Fruit fly (Drosophila melanogaster) whole organism, embryonic: Measurements from ENCODE around the gene CG3348.

ENCODE experiments used
- Atf3 ChIP-seq: fragments of 200-800 bp; sonication (Bioruptor generic); optimal IDR thresholded peaks from 3 replicates; lab custom pipeline; 2016; ENCODE audit warnings: missing biosample characterization, missing genetic modification characterization
- B-H2 ChIP-seq: fragments of 200-800 bp; sonication (Bioruptor generic); optimal IDR thresholded peaks from 2 replicates; lab custom pipeline; 2018; ENCODE audit warnings: missing biosample characterization, mild to moderate bottlenecking, missing genetic modification characterization
- CG10209 ChIP-seq: fragments of 200-800 bp; sonication (Bioruptor generic); optimal IDR thresholded peaks from 3 replicates; lab custom pipeline; 2017; ENCODE audit warnings: missing biosample characterization, mild to moderate bottlenecking, missing genetic modification characterization, missing genetic modification reagents
- CG10959 ChIP-seq: fragments of 200-800 bp; sonication (Bioruptor generic); IDR thresholded peaks from 2 replicates; pipeline ENCODE4 v1.3.6; 2022; ENCODE audit warnings: missing biosample characterization, missing genetic modification characterization
- CG10979 ChIP-seq: fragments of 200-800 bp; sonication (Bioruptor generic); optimal IDR thresholded peaks from 2 replicates; lab custom pipeline; 2018; ENCODE audit warnings: missing biosample characterization, mild to moderate bottlenecking, missing genetic modification characterization, moderate library complexity
- CG12236 ChIP-seq: fragments of 200-800 bp; sonication (Bioruptor generic); optimal IDR thresholded peaks from 2 replicates; lab custom pipeline; 2016; ENCODE audit warnings: missing biosample characterization, missing genetic modification characterization
- CG12391 ChIP-seq: fragments of 200-800 bp; sonication (Bioruptor generic); optimal IDR thresholded peaks from 3 replicates; lab custom pipeline; 2018; ENCODE audit warnings: missing biosample characterization, mild to moderate bottlenecking, missing genetic modification characterization, moderate library complexity
- CG12659 ChIP-seq: fragments of 200-800 bp; sonication (Bioruptor generic); optimal IDR thresholded peaks from 3 replicates; lab custom pipeline; 2017; ENCODE audit warnings: mild to moderate bottlenecking, missing biosample characterization, missing genetic modification reagents, missing genetic modification characterization
- CG14441 ChIP-seq: fragments of 200-800 bp; sonication (Bioruptor generic); IDR thresholded peaks from 2 replicates; pipeline ENCODE4 v1.3.6; 2022; ENCODE audit warnings: missing biosample characterization, missing genetic modification characterization
- CG14710 ChIP-seq: fragments of 200-800 bp; sonication (Bioruptor generic); optimal IDR thresholded peaks from 3 replicates; lab custom pipeline; 2019; ENCODE audit warnings: missing biosample characterization, mild to moderate bottlenecking, missing genetic modification characterization, moderate library complexity
- CG14860 ChIP-seq: fragments of 200-800 bp; sonication (Bioruptor generic); IDR thresholded peaks from 3 replicates; pipeline ENCODE4 v1.3.6; 2022; ENCODE audit warnings: missing biosample characterization, missing genetic modification characterization; ENCODE audit not compliant: partially characterized antibody
- CG17829 ChIP-seq: fragments of 200-800 bp; optimal IDR thresholded peaks from 2 replicates; lab custom pipeline; 2019; ENCODE audit warnings: missing biosample characterization, mild to moderate bottlenecking, missing genetic modification characterization, moderate library complexity
- CG1792 ChIP-seq: fragments of 200-800 bp; sonication (Bioruptor generic); optimal IDR thresholded peaks from 2 replicates; lab custom pipeline; 2016; ENCODE audit warnings: missing biosample characterization, missing genetic modification characterization
- CG18619 ChIP-seq: fragments of 200-800 bp; sonication (Bioruptor generic); optimal IDR thresholded peaks from 3 replicates; lab custom pipeline; 2017; ENCODE audit warnings: missing biosample characterization, mild to moderate bottlenecking, missing genetic modification characterization
- CG4328 ChIP-seq: fragments of 200-800 bp; sonication (Bioruptor generic); optimal IDR thresholded peaks from 3 replicates; lab custom pipeline; 2017; ENCODE audit warnings: missing biosample characterization, missing genetic modification reagents, missing genetic modification characterization
- CG4404 ChIP-seq: fragments of 200-800 bp; sonication (Bioruptor generic); IDR thresholded peaks from 2 replicates; pipeline ENCODE4 v1.3.6; 2022; ENCODE audit warnings: missing biosample characterization, missing genetic modification characterization
- CG6765 ChIP-seq: fragments of 200-800 bp; sonication (Bioruptor generic); optimal IDR thresholded peaks from 3 replicates; lab custom pipeline; 2017; ENCODE audit warnings: missing biosample characterization, mild to moderate bottlenecking, missing genetic modification characterization
- CG7357 ChIP-seq: fragments of 200-800 bp; sonication (Bioruptor generic); IDR thresholded peaks from 3 replicates; pipeline ENCODE4 v1.3.6; 2022; ENCODE audit warnings: missing biosample characterization, missing genetic modification characterization
- CG8359 ChIP-seq: fragments of 200-800 bp; sonication (Bioruptor generic); optimal IDR thresholded peaks from 2 replicates; lab custom pipeline; 2017; ENCODE audit warnings: missing biosample characterization, mild to moderate bottlenecking, missing genetic modification characterization, borderline replicate concordance
- CG8478 ChIP-seq: fragments of >200 bp; optimal IDR thresholded peaks from 2 replicates; lab custom pipeline; 2018
- Deaf1 ChIP-seq: fragments of 200-800 bp; optimal IDR thresholded peaks from 3 replicates; lab custom pipeline; 2019; ENCODE audit warnings: missing biosample characterization, mild to moderate bottlenecking, missing genetic modification characterization, moderate library complexity
- HLHmδ ChIP-seq: fragments of 200-800 bp; sonication (Bioruptor generic); optimal IDR thresholded peaks from 2 replicates; lab custom pipeline; 2018; ENCODE audit warnings: missing biosample characterization, mild to moderate bottlenecking, missing genetic modification characterization, moderate library complexity
- Hr51 ChIP-seq, 2 experiments: fragments of 200-800 bp; sonication (Bioruptor generic); optimal IDR thresholded peaks; 2 replicates in 1 of 2; 3 replicates in 1 of 2; lab custom pipeline; 2016 to 2018; ENCODE audit warnings: missing biosample characterization in 2 of 2, missing genetic modification characterization in 2 of 2, mild to moderate bottlenecking in 1 of 2, moderate library complexity in 1 of 2
- MBD-R2 ChIP-seq: fragments of 200-800 bp; sonication (Bioruptor generic); IDR thresholded peaks from 2 replicates; pipeline ENCODE4 v1.3.6; 2022; ENCODE audit warnings: missing biosample characterization, missing genetic modification characterization
- MTF-1 ChIP-seq: fragments of 200-800 bp; sonication (Bioruptor generic); optimal IDR thresholded peaks from 2 replicates; lab custom pipeline; 2018; ENCODE audit warnings: missing biosample characterization, mild to moderate bottlenecking, missing genetic modification characterization, borderline replicate concordance
- Nf-YA ChIP-seq: fragments of 200-800 bp; sonication (Bioruptor generic); IDR thresholded peaks from 2 replicates; pipeline ENCODE4 v1.3.6; 2022; ENCODE audit warnings: missing biosample characterization, missing genetic modification characterization
- Scr ChIP-seq: fragments of 200-800 bp; sonication (Bioruptor generic); IDR thresholded peaks from 2 replicates; pipeline ENCODE4 v1.3.6; 2022; ENCODE audit warnings: missing biosample characterization, missing genetic modification characterization; ENCODE audit not compliant: partially characterized antibody
- Ssrp ChIP-seq: fragments of 200-800 bp; sonication (Bioruptor generic); optimal IDR thresholded peaks from 2 replicates; lab custom pipeline; 2018; ENCODE audit warnings: missing biosample characterization, mild to moderate bottlenecking, missing genetic modification characterization, moderate library complexity
- Stat92E ChIP-seq, 3 experiments: fragments of >200 bp in 2 of 3; fragments of 200-800 bp in 1 of 3; sonication (Bioruptor generic) in 1 of 3; optimal IDR thresholded peaks; 2 replicates each; lab custom pipeline; 2017 to 2019; ENCODE audit warnings: missing biosample characterization in 3 of 3, missing genetic modification characterization in 3 of 3, mild to moderate bottlenecking in 1 of 3, moderate library complexity in 1 of 3
- Vsx1 ChIP-seq: fragments of 200-800 bp; sonication (Bioruptor generic); optimal IDR thresholded peaks from 2 replicates; lab custom pipeline; 2017; ENCODE audit warnings: missing biosample characterization, mild to moderate bottlenecking, missing genetic modification characterization, missing genetic modification reagents
- aop ChIP-seq: fragments of 200-800 bp; sonication (Bioruptor generic); IDR thresholded peaks from 2 replicates; pipeline ENCODE4 v1.3.6; 2022; ENCODE audit warnings: missing biosample characterization, missing genetic modification characterization
- ase ChIP-seq: fragments of 200-800 bp; sonication (Bioruptor generic); IDR thresholded peaks from 3 replicates; pipeline ENCODE4 v1.3.6; 2022; ENCODE audit warnings: missing biosample characterization, missing genetic modification characterization
- ato ChIP-seq: fragments of 200-800 bp; sonication (Bioruptor generic); IDR thresholded peaks from 2 replicates; pipeline ENCODE4 v1.3.6; 2022; ENCODE audit warnings: missing biosample characterization, missing genetic modification characterization; ENCODE audit not compliant: partially characterized antibody
- caup ChIP-seq: fragments of 200-800 bp; sonication (Bioruptor generic); optimal IDR thresholded peaks from 3 replicates; lab custom pipeline; 2017; ENCODE audit warnings: missing biosample characterization, mild to moderate bottlenecking, missing genetic modification characterization, moderate library complexity; ENCODE audit not compliant: severe bottlenecking
- chinmo ChIP-seq: fragments of 200-800 bp; sonication (Bioruptor generic); IDR thresholded peaks from 4 replicates; pipeline ENCODE4 v1.3.6; 2022; ENCODE audit warnings: missing biosample characterization, missing genetic modification characterization; ENCODE audit not compliant: partially characterized antibody
- croc ChIP-seq: fragments of 200-800 bp; sonication (Bioruptor generic); conservative IDR thresholded peaks from 3 replicates; pipeline ENCODE4 v1.3.6; 2022; ENCODE audit warnings: missing biosample characterization, missing genetic modification characterization
- dmrt99B ChIP-seq: fragments of 200-800 bp; sonication (Bioruptor generic); optimal IDR thresholded peaks from 2 replicates; lab custom pipeline; 2018; ENCODE audit warnings: missing biosample characterization, mild to moderate bottlenecking, missing genetic modification characterization, moderate library complexity
- emc ChIP-seq: fragments of 200-800 bp; sonication (Bioruptor generic); optimal IDR thresholded peaks from 2 replicates; lab custom pipeline; 2016; ENCODE audit warnings: missing biosample characterization, missing genetic modification characterization
- ftz-f1 ChIP-seq: fragments of 200-800 bp; sonication (Bioruptor generic); optimal IDR thresholded peaks from 2 replicates; lab custom pipeline; 2016; ENCODE audit warnings: missing biosample characterization, missing genetic modification characterization
- inv ChIP-seq: fragments of 200-800 bp; sonication (Bioruptor generic); IDR thresholded peaks from 2 replicates; pipeline ENCODE4 v1.3.6; 2022; ENCODE audit warnings: missing biosample characterization, missing genetic modification characterization; ENCODE audit not compliant: partially characterized antibody
- nerfin-1 ChIP-seq: fragments of 200-800 bp; sonication (Bioruptor generic); optimal IDR thresholded peaks from 3 replicates; lab custom pipeline; 2019; ENCODE audit warnings: missing biosample characterization, mild to moderate bottlenecking, missing genetic modification characterization, moderate library complexity
- shn ChIP-seq: fragments of 200-800 bp; sonication (Bioruptor generic); optimal IDR thresholded peaks from 3 replicates; lab custom pipeline; 2016; ENCODE audit warnings: missing biosample characterization, missing genetic modification characterization
- sima ChIP-seq: fragments of 200-800 bp; sonication (Bioruptor generic); optimal IDR thresholded peaks from 2 replicates; lab custom pipeline; 2016; ENCODE audit warnings: missing biosample characterization, missing genetic modification characterization
- slou ChIP-seq: fragments of 200-800 bp; sonication (Bioruptor generic); optimal IDR thresholded peaks from 3 replicates; lab custom pipeline; 2016; ENCODE audit warnings: missing biosample characterization, missing genetic modification characterization
- ssp ChIP-seq: fragments of 200-800 bp; sonication (Bioruptor generic); IDR thresholded peaks from 2 replicates; pipeline ENCODE4 v1.3.6; 2022; ENCODE audit warnings: missing biosample characterization, missing genetic modification characterization
- trem ChIP-seq: fragments of 200-800 bp; optimal IDR thresholded peaks from 3 replicates; lab custom pipeline; 2019; ENCODE audit warnings: missing biosample characterization, mild to moderate bottlenecking, missing genetic modification characterization, moderate library complexity
- zen ChIP-seq: fragments of 200-800 bp; sonication (Bioruptor generic); optimal IDR thresholded peaks from 3 replicates; lab custom pipeline; 2018; ENCODE audit warnings: missing biosample characterization, mild to moderate bottlenecking, missing genetic modification characterization, moderate library complexity

CG3348 gene

DNA sequence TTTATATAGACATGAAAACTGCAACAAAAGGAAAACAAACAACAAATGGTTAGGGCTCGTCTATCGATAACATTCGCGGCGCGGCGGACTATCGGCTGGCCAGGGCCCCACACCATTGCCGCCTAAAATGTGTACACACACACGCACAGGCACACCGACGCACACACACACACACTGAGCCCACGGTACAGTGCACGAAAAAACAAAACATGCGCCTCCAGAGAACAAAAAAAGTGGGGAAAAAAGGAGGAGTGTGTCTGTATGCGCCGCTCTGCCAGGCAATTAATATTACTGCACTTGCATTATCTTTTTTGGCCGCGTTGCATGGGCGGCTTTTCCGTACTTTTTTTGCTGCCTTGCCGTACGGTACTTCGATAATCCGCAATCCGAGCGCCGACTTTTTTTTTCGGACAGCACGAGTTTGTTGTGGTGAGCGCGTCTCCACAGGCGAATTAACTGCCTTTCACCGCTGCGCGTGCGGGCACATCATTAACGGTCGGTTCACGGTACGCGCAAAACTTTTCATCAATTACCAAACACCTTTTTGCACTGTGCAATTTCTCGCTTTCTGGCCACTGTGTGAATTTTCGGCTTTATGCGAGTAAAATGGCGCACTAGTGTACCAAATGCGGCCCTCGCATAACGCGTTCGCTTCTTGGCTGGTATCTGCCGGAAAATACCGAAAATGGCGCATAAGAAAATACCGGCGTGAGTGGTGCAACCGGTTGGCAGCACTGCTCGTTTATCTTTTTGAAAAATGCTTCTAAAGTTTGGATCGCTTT lies 28.4 kb downstream of the CG3348 start, which contains the start of gene woc (continued):
- TF ChIP-seq chinmo (peak; percentile 96), shn (peak; percentile 44), CG14710 (peak; percentile 75), ftz-f1 (GFP tag; lab: Kevin White, UChicago) (no peak), CG8359 (no peak), CG4404 (GFP tag; lab: Robert Waterston, UW) (peak; percentile 37; the same call in 1 of the 2 replicates), Scr (GFP tag; lab: Robert Waterston, UW) (peak; percentile 79), croc (GFP tag; lab: Robert Waterston, UW) (no peak), sima (GFP tag; lab: Kevin White, UChicago) (no peak), inv (GFP tag; lab: Robert Waterston, UW) (peak; percentile 49), Stat92E (GFP tag; optimal IDR thresholded peaks at IDR 0.05; lab: Kevin White, UChicago) (peak in 1 of 3 experiments; percentile 22), MBD-R2 (GFP tag; lab: Robert Waterston, UW) (peak; percentile 83), caup (peak; percentile 8), ase (GFP tag; lab: Robert Waterston, UW) (peak; percentile 54; the same call in 1 of the 3 replicates), dmrt99B (tag; lab: Kevin White, UChicago) (no peak), ssp (GFP tag; lab: Robert Waterston, UW) (peak; percentile 43; the same call in 1 of the 2 replicates), trem (tag; lab: Kevin White, UChicago) (peak; percentile 99), ato (GFP tag; lab: Robert Waterston, UW) (peak; percentile 90), CG10959 (GFP tag; lab: Robert Waterston, UW) (no peak), CG12659 (GFP tag; lab: Kevin White, UChicago) (peak; percentile 78), CG10979 (tag; lab: Kevin White, UChicago) (peak; percentile 30), CG12391 (tag; lab: Kevin White, UChicago) (peak; percentile 39), CG18619 (GFP tag; lab: Kevin White, UChicago) (peak; percentile 61), nerfin-1 (tag; lab: Kevin White, UChicago) (peak; percentile 40), Deaf1 (tag; lab: Kevin White, UChicago) (no peak), CG7357 (GFP tag; lab: Robert Waterston, UW) (peak; percentile 54; the same call in 1 of the 3 replicates), CG12236 (GFP tag; lab: Kevin White, UChicago) (peak; percentile 1), B-H2 (GFP tag; lab: Kevin White, UChicago) (no peak), CG1792 (GFP tag; lab: Kevin White, UChicago) (peak; percentile 5), CG10209 (GFP tag; lab: Kevin White, UChicago) (peak; percentile 35), Vsx1 (GFP tag; lab: Kevin White, UChicago) (no peak), MTF-1 (no peak), CG14860 (GFP tag; lab: Robert Waterston, UW) (peak; percentile 74), zen (tag; lab: Kevin White, UChicago) (peak; percentile 23), emc (no peak), CG17829 (tag; lab: Kevin White, UChicago) (no peak), slou (no peak), CG4328 (GFP tag; lab: Kevin White, UChicago) (no peak), Nf-YA (GFP tag; lab: Robert Waterston, UW) (no peak), CG8478 (lab: Kevin White, UChicago) (peak; percentile 88), HLHmδ (GFP tag; lab: Kevin White, UChicago) (peak; percentile 14), Hr51 (GFP tag; optimal IDR thresholded peaks at IDR 0.05; lab: Kevin White, UChicago) (peak in 1 of 2 experiments; percentile 39), Ssrp (no peak), Atf3 (no peak), aop (GFP tag; lab: Robert Waterston, UW) (no peak), CG14441 (0 out of 2 replicates have a peak, but pooled peaks have one; percentile 15), CG6765 (peak; percentile 37)
